ENCODE assay signal across 1 worm cellular context in genomic region chrII:5049865-5050342, ce11.
TF ChIP-seq lines count a peak whose summit lies in the region.

F33G12.6 (plus strand) TSS chrII:5049915.

TF ChIP-seq in whole organism, L1 larva, 84 proteins besides CTCF, POLR2A, EP300 and RAD21 (continued from another document):
- TF ChIP-seq mdl-1 (tag; optimal IDR thresholded peaks at IDR 0.05; lab: Kevin White, UChicago) (peak in 1 of 2 experiments; percentile 44), nhr-237 (tag; optimal IDR thresholded peaks at IDR 0.05; lab: Kevin White, UChicago) (no peak), ceh-82 (tag; optimal IDR thresholded peaks at IDR 0.05; lab: Kevin White, UChicago) (no peak), mab-9 (GFP tag; IDR thresholded peaks at IDR 0.05; lab: Robert Waterston, UW) (no peak), rnt-1 (tag; optimal IDR thresholded peaks at IDR 0.05; lab: Kevin White, UChicago) (peak; percentile 45), unc-130 (tag; optimal IDR thresholded peaks at IDR 0.05; lab: Kevin White, UChicago) (peak; percentile 40)
